Worm (Caenorhabditis elegans) whole organism, young adult: ENCODE results near the gene ZK262.20.

Experiments
- C06A6.2 ChIP-seq: fragments of 200-800 bp; sonication (Bioruptor generic); conservative IDR thresholded peaks from 2 replicates; pipeline ENCODE4 v1.3.6; 2022; ENCODE audit warnings: missing genetic modification characterization, missing compliant biosample characterization
- F37B4.10 ChIP-seq: fragments of 200-800 bp; sonication (Bioruptor generic); IDR thresholded peaks from 2 replicates; pipeline ENCODE4 v1.3.6; 2022; ENCODE audit warnings: missing genetic modification characterization, missing compliant biosample characterization
- F39B2.1 ChIP-seq: fragments of 200-800 bp; sonication (Bioruptor generic); IDR thresholded peaks from 2 replicates; pipeline ENCODE4 v1.3.6; 2022; ENCODE audit warnings: missing genetic modification reagents, missing genetic modification characterization, missing compliant biosample characterization
- efl-1 ChIP-seq: fragments of 150-350 bp; optimal IDR thresholded peaks from 2 replicates; lab custom pipeline; 2014; ENCODE audit warnings: missing biosample characterization, missing genetic modification reagents, missing genetic modification characterization
- egl-44 ChIP-seq: fragments of 200-800 bp; sonication (Bioruptor generic); IDR thresholded peaks from 2 replicates; pipeline ENCODE4 v1.3.6; 2022; ENCODE audit warnings: missing genetic modification reagents, missing genetic modification characterization, missing compliant biosample characterization
- lin-35 ChIP-seq, 3 experiments: fragments of 150-350 bp in 2 of 3; sonication (generic microtip) in 1 of 3; optimal IDR thresholded peaks; 2 replicates each; lab custom pipeline; 2014 to 2018; ENCODE audit warnings: missing biosample characterization in 3 of 3, missing genetic modification characterization in 3 of 3, missing genetic modification reagents in 3 of 3
- madf-3 ChIP-seq: fragments of 200-800 bp; sonication (Bioruptor generic); IDR thresholded peaks from 2 replicates; pipeline ENCODE4 v1.3.6; 2022; ENCODE audit warnings: missing genetic modification reagents, missing genetic modification characterization, missing compliant biosample characterization
- mxl-1 ChIP-seq: sonication (generic microtip); optimal IDR thresholded peaks from 2 replicates; lab custom pipeline; 2016; ENCODE audit warnings: missing genetic modification characterization, missing compliant biosample characterization
- nhr-90 ChIP-seq: sonication (generic microtip); optimal IDR thresholded peaks from 2 replicates; lab custom pipeline; 2016; ENCODE audit warnings: missing genotype, mild to moderate bottlenecking, missing genetic modification characterization, missing compliant biosample characterization
- pha-4 ChIP-seq: fragments of 150-350 bp; sonication (generic microtip); optimal IDR thresholded peaks from 2 replicates; lab custom pipeline; 2014; ENCODE audit warnings: missing biosample characterization, missing genetic modification reagents, missing genetic modification characterization
- snpc-4 ChIP-seq, 5 experiments: fragments of 150-350 bp in 1 of 5; sonication (generic microtip) in 4 of 5; optimal IDR thresholded peaks; 2 replicates each; lab custom pipeline; 2014 to 2018; ENCODE audit warnings: missing genetic modification characterization in 5 of 5, missing biosample characterization in 3 of 5, antibody characterized with exemption in 2 of 5, mild to moderate bottlenecking in 2 of 5, missing compliant biosample characterization in 2 of 5, missing genotype in 2 of 5, moderate library complexity in 2 of 5, missing genetic modification reagents in 1 of 5
- zfh-2 ChIP-seq: fragments of 200-800 bp; sonication (Bioruptor generic); conservative IDR thresholded peaks from 2 replicates; pipeline ENCODE4 v1.3.6; 2022; ENCODE audit warnings: missing genetic modification reagents, missing genetic modification characterization, missing compliant biosample characterization
- ztf-26 ChIP-seq: sonication (generic microtip); optimal IDR thresholded peaks from 2 replicates; lab custom pipeline; 2017; ENCODE audit warnings: missing genetic modification characterization, missing compliant biosample characterization

- TF ChIP-seq snpc-4 (GFP tag; optimal IDR thresholded peaks at IDR 0.05; lab: Kevin White, UChicago): no peak
- TF ChIP-seq snpc-4 (tag; optimal IDR thresholded peaks at IDR 0.05; lab: Kevin White, UChicago): no peak
- no peak for TF ChIP-seq F37B4.10 (GFP tag; lab: Robert Waterston, UW)
- TF ChIP-seq efl-1 (GFP tag; lab: Kevin White, UChicago): no peak
- no peak for TF ChIP-seq mxl-1
- TF ChIP-seq C06A6.2 (GFP tag; lab: Robert Waterston, UW): no peak
- TF ChIP-seq pha-4: no peak
- no peak for TF ChIP-seq madf-3 (GFP tag; lab: Robert Waterston, UW)
- TF ChIP-seq nhr-90: no peak
- TF ChIP-seq lin-35 (GFP tag; optimal IDR thresholded peaks at IDR 0.05; lab: Kevin White, UChicago): no peak
- no peak for TF ChIP-seq egl-44
- no peak for TF ChIP-seq zfh-2 (GFP tag; lab: Robert Waterston, UW)
- no peak for TF ChIP-seq F39B2.1
- TF ChIP-seq ztf-26 (tag; lab: Kevin White, UChicago): no peak
Measured at ce11 chrV:18480231-18480630, 45.4 kb upstream of the ZK262.20 start, which contains the start of gene srh-178.
